Worm (Caenorhabditis elegans) whole organism, L4 larva: ENCODE data around the gene pcp-5.

Source experiments
- egl-27 ChIP-seq: sonication (generic microtip); optimal IDR thresholded peaks from 3 replicates; lab custom pipeline; 2017; ENCODE audit warnings: missing biosample characterization, missing genetic modification reagents, missing genetic modification characterization
- egl-43 ChIP-seq: fragments of 200-800 bp; sonication (Bioruptor generic); IDR thresholded peaks from 2 replicates; pipeline ENCODE4 v1.3.6; 2022; ENCODE audit warnings: missing genetic modification reagents, missing genetic modification characterization, missing compliant biosample characterization
- madf-9 ChIP-seq: fragments of 200-800 bp; sonication (Bioruptor generic); conservative IDR thresholded peaks from 2 replicates; pipeline ENCODE4 v1.3.6; 2022; ENCODE audit warnings: missing genetic modification reagents, missing genetic modification characterization, missing compliant biosample characterization
- nhr-11 ChIP-seq: fragments of 150-350 bp; optimal IDR thresholded peaks from 2 replicates; lab custom pipeline; 2014; ENCODE audit warnings: missing biosample characterization, missing genetic modification characterization
- snpc-4 ChIP-seq: fragments of 150-350 bp; optimal IDR thresholded peaks from 2 replicates; lab custom pipeline; 2014; ENCODE audit warnings: missing biosample characterization, missing genetic modification characterization
- vab-7 ChIP-seq: fragments of 200-800 bp; sonication (Bioruptor generic); IDR thresholded peaks from 2 replicates; pipeline ENCODE4 v1.3.6; 2022; ENCODE audit warnings: missing genetic modification reagents, missing genetic modification characterization, missing compliant biosample characterization

DNA sequence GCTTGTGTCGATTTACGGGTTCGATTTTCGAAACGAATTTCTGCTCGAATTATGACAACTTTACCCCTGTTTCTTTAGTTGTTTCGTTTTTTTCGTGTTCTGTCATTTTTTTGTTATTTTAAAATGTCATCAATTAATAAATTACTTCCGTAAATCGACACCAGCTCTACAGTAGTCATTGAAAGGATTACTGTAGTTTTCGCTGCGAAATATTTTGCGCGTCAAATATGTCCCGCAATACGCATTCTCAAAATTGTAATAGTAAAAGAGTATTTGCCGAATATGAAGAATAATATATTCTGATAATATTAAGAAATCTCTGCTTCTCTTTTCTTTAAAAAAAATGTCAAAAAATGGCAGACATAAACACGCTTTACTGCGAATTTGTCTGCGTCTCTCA, 14.2 kb downstream of the pcp-5 start:
- TF ChIP-seq snpc-4 (tag; lab: Kevin White, UChicago) = no peak
- TF ChIP-seq egl-27 (tag; lab: Kevin White, UChicago) = no peak
- TF ChIP-seq madf-9 = no peak
- TF ChIP-seq egl-43 (GFP tag; lab: Robert Waterston, UW) = no peak
- no peak for TF ChIP-seq vab-7 (GFP tag; lab: Robert Waterston, UW)
- TF ChIP-seq nhr-11 (tag; lab: Kevin White, UChicago) = no peak
